Worm (Caenorhabditis elegans) whole organism, L2 larva: Measurements from ENCODE around the gene C10C5.3.

Experiments
- C34F6.9 ChIP-seq: fragments of 150-350 bp; optimal IDR thresholded peaks from 2 replicates; lab custom pipeline; 2014; ENCODE audit warnings: missing biosample characterization, missing genetic modification characterization
- Y55F3AM.14 ChIP-seq: fragments of 200-800 bp; sonication (Bioruptor generic); optimal IDR thresholded peaks from 2 replicates; lab custom pipeline; 2018; ENCODE audit warnings: mild to moderate bottlenecking, missing genetic modification characterization, missing compliant biosample characterization
- ZK546.5 ChIP-seq: sonication (generic microtip); optimal IDR thresholded peaks from 2 replicates; lab custom pipeline; 2017; ENCODE audit warnings: missing biosample characterization, missing genetic modification characterization
- aly-2 ChIP-seq: fragments of 150-350 bp; optimal IDR thresholded peaks from 2 replicates; lab custom pipeline; 2014; ENCODE audit warnings: missing biosample characterization, missing genetic modification characterization
- ama-1 ChIP-seq: fragments of 150-350 bp; optimal IDR thresholded peaks from 2 replicates; lab custom pipeline; 2018; ENCODE audit warnings: inconsistent platforms
- blmp-1 ChIP-seq: sonication (generic microtip); optimal IDR thresholded peaks from 2 replicates; lab custom pipeline; 2017; ENCODE audit warnings: missing genetic modification characterization, mild to moderate bottlenecking, missing compliant biosample characterization, antibody characterized with exemption, moderate library complexity; ENCODE audit not compliant: insufficient read depth
- ceh-82 ChIP-seq: fragments of 150-350 bp; optimal IDR thresholded peaks from 2 replicates; lab custom pipeline; 2014; ENCODE audit warnings: missing biosample characterization, missing genetic modification characterization
- crh-2 ChIP-seq: sonication (generic microtip); optimal IDR thresholded peaks from 2 replicates; lab custom pipeline; 2017; ENCODE audit warnings: missing biosample characterization, missing genetic modification characterization
- dmd-4 ChIP-seq: sonication (generic microtip); optimal IDR thresholded peaks from 2 replicates; lab custom pipeline; 2017; ENCODE audit warnings: missing biosample characterization, missing genetic modification characterization
- fos-1 ChIP-seq: fragments of 150-350 bp; optimal IDR thresholded peaks from 2 replicates; lab custom pipeline; 2014; ENCODE audit warnings: missing biosample characterization, missing genetic modification characterization
- gmeb-1 ChIP-seq: fragments of 150-350 bp; optimal IDR thresholded peaks from 2 replicates; lab custom pipeline; 2014; ENCODE audit warnings: missing biosample characterization, missing genetic modification characterization
- lin-11 ChIP-seq: fragments of 150-350 bp; sonication (generic microtip); optimal IDR thresholded peaks from 2 replicates; lab custom pipeline; 2014; ENCODE audit warnings: missing biosample characterization, missing genetic modification characterization, inconsistent platforms, mixed read lengths
- lin-13 ChIP-seq: fragments of 150-350 bp; optimal IDR thresholded peaks from 2 replicates; lab custom pipeline; 2014; ENCODE audit warnings: missing biosample characterization, missing genetic modification reagents, missing genetic modification characterization
- lsy-2 ChIP-seq, 2 experiments: fragments of 150-350 bp in 1 of 2; sonication (generic microtip) in 1 of 2; optimal IDR thresholded peaks; 2 replicates each; lab custom pipeline; 2014 to 2017; ENCODE audit warnings: missing biosample characterization in 2 of 2, missing genetic modification characterization in 2 of 2
- mbf-1 ChIP-seq: sonication (generic microtip); optimal IDR thresholded peaks from 2 replicates; lab custom pipeline; 2017; ENCODE audit warnings: missing biosample characterization, missing genetic modification characterization
- mdl-1 ChIP-seq, 2 experiments: fragments of 150-350 bp in 1 of 2; sonication (generic microtip) in 1 of 2; optimal IDR thresholded peaks; 2 replicates each; lab custom pipeline; 2017; ENCODE audit warnings: missing biosample characterization in 2 of 2, missing genetic modification characterization in 2 of 2
- nhr-10 ChIP-seq: sonication (generic microtip); optimal IDR thresholded peaks from 2 replicates; lab custom pipeline; 2017; ENCODE audit warnings: missing biosample characterization, missing genetic modification characterization
- nhr-12 ChIP-seq: fragments of 150-350 bp; optimal IDR thresholded peaks from 2 replicates; lab custom pipeline; 2014; ENCODE audit warnings: missing biosample characterization, missing genetic modification characterization
- nhr-129 ChIP-seq: fragments of 150-350 bp; optimal IDR thresholded peaks from 2 replicates; lab custom pipeline; 2014; ENCODE audit warnings: missing biosample characterization, missing genetic modification characterization
- nhr-21 ChIP-seq: fragments of 150-350 bp; optimal IDR thresholded peaks from 2 replicates; lab custom pipeline; 2014; ENCODE audit warnings: missing biosample characterization, missing genetic modification characterization
- nhr-237 ChIP-seq: fragments of 150-350 bp; optimal IDR thresholded peaks from 2 replicates; lab custom pipeline; 2014; ENCODE audit warnings: missing biosample characterization, missing genetic modification characterization
- nhr-25 ChIP-seq: fragments of 150-350 bp; sonication (generic microtip); optimal IDR thresholded peaks from 3 replicates; lab custom pipeline; 2014; ENCODE audit warnings: missing biosample characterization, missing genetic modification characterization
- nhr-6 ChIP-seq: fragments of 150-350 bp; optimal IDR thresholded peaks from 2 replicates; lab custom pipeline; 2014; ENCODE audit warnings: missing biosample characterization, missing genetic modification characterization
- nhr-77 ChIP-seq: fragments of 150-350 bp; optimal IDR thresholded peaks from 2 replicates; lab custom pipeline; 2014; ENCODE audit warnings: missing biosample characterization, missing genetic modification characterization
- peb-1 ChIP-seq: fragments of 150-350 bp; optimal IDR thresholded peaks from 2 replicates; lab custom pipeline; 2014; ENCODE audit warnings: missing biosample characterization, missing genetic modification characterization
- sem-4 ChIP-seq: fragments of 150-350 bp; optimal IDR thresholded peaks from 2 replicates; lab custom pipeline; 2014; ENCODE audit warnings: missing biosample characterization, missing genetic modification reagents, missing genetic modification characterization
- skn-1 ChIP-seq: sonication (generic microtip); optimal IDR thresholded peaks from 2 replicates; lab custom pipeline; 2017; ENCODE audit warnings: missing biosample characterization, missing genetic modification characterization
- sma-9 ChIP-seq, 2 experiments: fragments of 150-350 bp in 1 of 2; sonication (generic microtip) in 1 of 2; optimal IDR thresholded peaks; 2 replicates each; lab custom pipeline; 2014 to 2016; ENCODE audit warnings: missing genetic modification characterization in 2 of 2, mild to moderate bottlenecking in 1 of 2, missing biosample characterization in 1 of 2, missing compliant biosample characterization in 1 of 2, missing genetic modification reagents in 1 of 2, moderate library complexity in 1 of 2
- snpc-4 ChIP-seq: fragments of 150-350 bp; optimal IDR thresholded peaks from 2 replicates; lab custom pipeline; 2014; ENCODE audit warnings: missing biosample characterization, missing genetic modification characterization
- unc-39 ChIP-seq: fragments of 150-350 bp; optimal IDR thresholded peaks from 2 replicates; lab custom pipeline; 2014; ENCODE audit warnings: missing biosample characterization, missing genetic modification characterization
- unc-62 ChIP-seq: fragments of 150-350 bp; optimal IDR thresholded peaks from 2 replicates; lab custom pipeline; 2014; ENCODE audit warnings: missing biosample characterization, missing genetic modification reagents, missing genetic modification characterization
- ztf-11 ChIP-seq: sonication (generic microtip); optimal IDR thresholded peaks from 2 replicates; lab custom pipeline; 2017; ENCODE audit warnings: missing biosample characterization, missing genetic modification characterization
- ztf-4 ChIP-seq: fragments of 150-350 bp; optimal IDR thresholded peaks from 2 replicates; lab custom pipeline; 2014; ENCODE audit warnings: missing biosample characterization, missing genetic modification characterization

The C10C5.3 gene

DNA sequence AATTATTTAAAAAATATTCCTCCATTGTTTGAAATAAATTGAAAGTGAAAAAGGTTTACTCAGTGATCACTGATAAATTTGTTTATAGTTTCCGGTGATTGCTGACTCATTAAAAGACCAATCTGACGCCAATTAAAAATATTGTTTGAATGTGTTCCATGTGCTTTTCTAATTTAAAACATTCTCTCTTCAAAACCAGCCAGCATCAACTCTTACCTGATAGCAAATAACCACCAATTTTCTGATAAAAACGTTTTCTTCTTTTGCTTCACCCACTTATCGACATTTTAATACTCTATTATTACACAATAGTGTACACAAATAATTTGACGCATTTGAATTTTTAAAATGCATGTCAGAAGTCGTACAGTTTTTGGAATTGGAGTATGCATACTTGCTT lies 27.1 kb downstream of the C10C5.3 start, which contains the start of gene F56D5.6:
Gene F56D5.6, plus strand, starts transcription at position 208 of the 400 bp plus-strand sequence.
- TF ChIP-seq gmeb-1 (peak; percentile 9), sma-9 (GFP tag; optimal IDR thresholded peaks at IDR 0.05; lab: Kevin White, UChicago) (peak; percentile 34), sma-9 (tag; optimal IDR thresholded peaks at IDR 0.05; lab: Kevin White, UChicago) (no peak), snpc-4 (tag; lab: Kevin White, UChicago) (no peak), dmd-4 (tag; lab: Kevin White, UChicago) (no peak), fos-1 (peak; percentile 73), ztf-11 (tag; lab: Kevin White, UChicago) (no peak)

DNA sequence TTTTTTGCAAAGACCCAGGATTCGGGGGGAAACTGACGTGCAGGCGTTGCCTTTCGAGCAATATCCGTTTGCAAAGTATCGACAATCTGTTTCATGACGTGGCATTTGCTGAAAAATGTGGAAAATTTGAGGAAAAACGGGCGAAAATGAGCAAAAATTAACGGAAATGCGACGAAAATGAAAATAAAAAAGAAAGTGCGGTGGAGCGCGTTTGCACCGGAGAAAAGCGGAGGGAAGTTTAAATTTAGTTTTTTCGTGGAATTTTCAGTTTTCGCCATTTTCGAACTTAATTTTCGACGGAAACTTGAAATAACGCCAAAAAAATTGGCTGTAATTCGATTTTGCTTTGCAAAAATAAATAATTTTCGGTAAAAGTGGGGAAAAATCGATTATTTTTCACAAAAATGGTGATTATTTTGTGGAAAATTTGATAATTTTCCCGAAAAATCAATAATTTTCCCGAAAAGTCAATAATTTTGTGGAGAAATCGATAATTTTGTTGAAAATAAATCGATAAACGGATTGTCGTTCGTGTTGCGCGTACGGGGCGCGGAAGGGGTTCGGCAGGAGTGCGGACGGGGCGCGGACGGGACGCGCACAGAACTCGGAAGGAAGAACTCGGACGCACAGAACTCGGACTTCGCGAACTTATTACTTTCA lies 29.3 kb downstream of the C10C5.3 start:
- TF ChIP-seq lsy-2 (tag; optimal IDR thresholded peaks at IDR 0.05; lab: Kevin White, UChicago) (peak in 1 of 2 experiments; percentile 9), unc-62 (GFP tag; lab: Kevin White, UChicago) (no peak), gmeb-1 (peak; percentile 88), blmp-1 (no peak), C34F6.9 (peak; percentile 14)

DNA sequence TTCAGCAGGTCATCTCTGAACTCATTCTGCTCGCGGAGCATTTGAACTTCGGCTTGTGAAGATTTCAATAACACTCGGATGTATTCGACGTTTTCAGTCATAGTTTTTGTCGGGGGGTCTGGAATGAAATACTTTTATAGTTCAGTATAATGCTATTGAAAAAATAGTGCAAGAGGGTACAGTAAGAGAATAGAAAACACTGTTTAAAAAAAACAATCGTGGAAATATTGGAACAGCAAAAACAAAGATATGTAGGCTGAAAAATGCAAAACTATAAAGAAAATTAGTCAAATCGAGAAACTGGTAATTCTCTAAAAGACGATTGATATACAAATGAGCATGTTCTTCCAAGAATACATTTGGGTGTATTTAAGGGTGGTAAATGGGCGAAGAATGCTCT lies 33.4 kb downstream of the C10C5.3 start, which contains the start of gene F56D5.5:
Gene F56D5.5, minus strand, starts transcription at position 101 of the 400 bp plus-strand sequence.
- TF ChIP-seq nhr-129 (tag; lab: Kevin White, UChicago) (no peak), gmeb-1 (no peak), sma-9 (GFP tag; optimal IDR thresholded peaks at IDR 0.05; lab: Kevin White, UChicago) (no peak), sma-9 (tag; optimal IDR thresholded peaks at IDR 0.05; lab: Kevin White, UChicago) (no peak), nhr-237 (tag; lab: Kevin White, UChicago) (no peak), ztf-4 (tag; lab: Kevin White, UChicago) (no peak), ZK546.5 (tag; lab: Kevin White, UChicago) (no peak), ceh-82 (no peak), nhr-25 (tag; lab: Kevin White, UChicago) (no peak), ama-1 (lab: Kevin White, UChicago) (no peak), nhr-10 (tag; lab: Kevin White, UChicago) (no peak), Y55F3AM.14 (GFP tag; lab: Kevin White, UChicago) (no peak), crh-2 (tag; lab: Kevin White, UChicago) (no peak), lin-13 (no peak), unc-62 (GFP tag; lab: Kevin White, UChicago) (no peak), snpc-4 (tag; lab: Kevin White, UChicago) (no peak), fos-1 (no peak), ztf-11 (tag; lab: Kevin White, UChicago) (no peak)

DNA sequence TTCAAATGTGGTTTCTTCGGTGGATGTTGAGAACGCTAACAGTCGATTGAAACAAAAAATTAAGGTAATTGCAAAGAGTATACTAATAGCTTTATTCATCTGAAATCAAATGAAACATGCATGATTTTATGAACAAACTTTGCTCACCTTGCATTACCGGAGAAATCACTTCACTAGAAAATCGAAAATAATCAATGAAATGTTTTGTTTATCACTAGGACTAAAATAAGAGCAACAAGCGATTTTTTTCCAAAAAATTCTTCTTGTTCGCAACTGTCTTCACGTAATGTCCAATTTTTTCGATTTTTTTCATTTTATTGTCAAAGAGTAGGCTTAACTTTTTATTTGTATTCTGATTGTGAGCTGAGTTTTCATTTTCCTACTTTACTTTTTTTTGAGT lies 47.8 kb downstream of the C10C5.3 start, which contains the start of gene F56D5.9:
Gene F56D5.9, minus strand, starts transcription at position 101 of the 400 bp plus-strand sequence.
- TF ChIP-seq peb-1 (tag; lab: Kevin White, UChicago) = no peak
- TF ChIP-seq lin-11 (tag; lab: Kevin White, UChicago) = no peak
- TF ChIP-seq mbf-1 (tag; lab: Kevin White, UChicago) = no peak
- TF ChIP-seq nhr-12 (tag; lab: Kevin White, UChicago) = no peak
- TF ChIP-seq sem-4 = no peak
- TF ChIP-seq Y55F3AM.14 (GFP tag; lab: Kevin White, UChicago) = no peak
- no peak for TF ChIP-seq aly-2 (tag; lab: Kevin White, UChicago)
- no peak for TF ChIP-seq blmp-1
- no peak for TF ChIP-seq unc-39 (tag; lab: Kevin White, UChicago)
- no peak for TF ChIP-seq ztf-4 (tag; lab: Kevin White, UChicago)
- no peak for TF ChIP-seq crh-2 (tag; lab: Kevin White, UChicago)
- TF ChIP-seq mdl-1 (tag; optimal IDR thresholded peaks at IDR 0.05; lab: Kevin White, UChicago) = no peak
- TF ChIP-seq nhr-77 = no peak
- TF ChIP-seq skn-1 (tag; lab: Kevin White, UChicago) = no peak
- TF ChIP-seq nhr-21 (tag; lab: Kevin White, UChicago) = no peak
- no peak for TF ChIP-seq snpc-4 (tag; lab: Kevin White, UChicago)

DNA sequence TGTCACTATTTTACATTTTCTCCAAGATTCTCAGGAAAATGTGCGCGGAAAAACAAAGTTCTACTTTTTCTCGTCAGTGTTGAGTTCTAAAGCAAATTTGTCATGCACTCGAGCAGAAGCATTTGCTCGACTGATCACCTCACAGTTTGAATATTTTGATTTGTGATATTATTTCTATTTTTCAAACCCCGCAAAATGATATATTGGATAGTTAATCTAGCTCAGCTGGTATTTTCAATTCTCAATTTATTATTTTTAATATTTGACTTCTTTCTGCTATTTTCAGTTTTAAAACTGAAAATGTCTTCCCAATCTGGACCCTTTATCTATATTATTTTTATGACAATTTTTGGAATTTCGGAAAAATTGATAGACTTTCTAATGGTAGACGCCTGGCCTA lies 48.5 kb downstream of the C10C5.3 start, which contains the start of gene srxa-2:
Gene srxa-2, plus strand, starts transcription at position 301 of the 400 bp plus-strand sequence.
- TF ChIP-seq lin-13 (no peak), nhr-6 (no peak), mbf-1 (tag; lab: Kevin White, UChicago) (no peak), gmeb-1 (no peak), fos-1 (no peak)
